Fruit fly (Drosophila melanogaster) whole organism, adult: ENCODE results near the gene CG9391.

ENCODE experiments used
- CG11617 ChIP-seq: fragments of 200-800 bp; sonication (Bioruptor generic); optimal IDR thresholded peaks from 2 replicates; lab custom pipeline; 2017; ENCODE audit warnings: mild to moderate bottlenecking, missing biosample characterization, missing genetic modification reagents, missing genetic modification characterization
- CG12768 ChIP-seq: fragments of 200-800 bp; sonication (Bioruptor generic); optimal IDR thresholded peaks from 2 replicates; lab custom pipeline; 2017; ENCODE audit warnings: missing biosample characterization, missing genetic modification characterization, mild to moderate bottlenecking, moderate library complexity, missing genetic modification reagents
- CG14711 ChIP-seq: fragments of 200-800 bp; sonication (Bioruptor generic); optimal IDR thresholded peaks from 2 replicates; lab custom pipeline; 2018; ENCODE audit warnings: missing biosample characterization, mild to moderate bottlenecking, missing genetic modification characterization, moderate library complexity
- CG1620 ChIP-seq: fragments of 200-800 bp; sonication (Bioruptor generic); optimal IDR thresholded peaks from 2 replicates; lab custom pipeline; 2016; ENCODE audit warnings: missing biosample characterization, missing genetic modification characterization
- CG33017 ChIP-seq: fragments of 200-800 bp; sonication (Bioruptor generic); optimal IDR thresholded peaks from 2 replicates; lab custom pipeline; 2018; ENCODE audit warnings: missing biosample characterization, mild to moderate bottlenecking, missing genetic modification characterization, moderate library complexity
- CG5204 ChIP-seq: fragments of 200-800 bp; sonication (Bioruptor generic); optimal IDR thresholded peaks from 2 replicates; lab custom pipeline; 2016; ENCODE audit warnings: missing biosample characterization, missing genetic modification characterization
- CG7045 ChIP-seq: fragments of 200-800 bp; sonication (Bioruptor generic); optimal IDR thresholded peaks from 2 replicates; lab custom pipeline; 2017; ENCODE audit warnings: missing biosample characterization, mild to moderate bottlenecking, missing genetic modification characterization
- CG7101 ChIP-seq: fragments of 200-800 bp; sonication (Bioruptor generic); optimal IDR thresholded peaks from 2 replicates; lab custom pipeline; 2018; ENCODE audit warnings: missing biosample characterization, mild to moderate bottlenecking, missing genetic modification characterization, moderate library complexity
- Clk ChIP-seq: fragments of 200-800 bp; sonication (Bioruptor generic); optimal IDR thresholded peaks from 2 replicates; lab custom pipeline; 2017; ENCODE audit warnings: missing biosample characterization, missing genetic modification characterization
- Crg-1 ChIP-seq: fragments of 200-800 bp; sonication (Bioruptor generic); optimal IDR thresholded peaks from 2 replicates; lab custom pipeline; 2016; ENCODE audit warnings: missing biosample characterization, missing genetic modification characterization
- Hr96 ChIP-seq: fragments of 200-800 bp; sonication (Bioruptor generic); optimal IDR thresholded peaks from 2 replicates; lab custom pipeline; 2016; ENCODE audit warnings: missing biosample characterization, missing genetic modification characterization
- Mnt ChIP-seq: fragments of 200-800 bp; sonication (Bioruptor generic); optimal IDR thresholded peaks from 2 replicates; lab custom pipeline; 2016; ENCODE audit warnings: missing biosample characterization, mild to moderate bottlenecking, missing genetic modification characterization
- bab1 ChIP-seq: fragments of 200-800 bp; sonication (Bioruptor generic); optimal IDR thresholded peaks from 3 replicates; lab custom pipeline; 2019; ENCODE audit warnings: missing biosample characterization, mild to moderate bottlenecking, missing genetic modification characterization, moderate library complexity
- cic ChIP-seq: fragments of 200-800 bp; sonication (Bioruptor generic); optimal IDR thresholded peaks from 2 replicates; lab custom pipeline; 2017; ENCODE audit warnings: missing biosample characterization, mild to moderate bottlenecking, missing genetic modification characterization, moderate library complexity
- cnc ChIP-seq, 2 experiments: fragments of >200 bp; optimal IDR thresholded peaks; 2 replicates each; lab custom pipeline; 2017
- kay ChIP-seq: fragments of 200-800 bp; sonication (Bioruptor generic); peaks from one replicate; lab custom pipeline; 2016; ENCODE audit warnings: missing biosample characterization, missing genetic modification characterization, borderline replicate concordance
- ovo ChIP-seq: fragments of 200-800 bp; sonication (Bioruptor generic); optimal IDR thresholded peaks from 2 replicates; lab custom pipeline; 2016; ENCODE audit warnings: missing biosample characterization, missing genetic modification characterization
- pad ChIP-seq: fragments of 200-800 bp; sonication (Bioruptor generic); optimal IDR thresholded peaks from 3 replicates; lab custom pipeline; 2017; ENCODE audit warnings: missing biosample characterization, missing genetic modification characterization, mild to moderate bottlenecking, moderate library complexity, missing genetic modification reagents
- tj ChIP-seq: fragments of 200-800 bp; sonication (Bioruptor generic); optimal IDR thresholded peaks from 3 replicates; lab custom pipeline; 2017; ENCODE audit warnings: missing biosample characterization, mild to moderate bottlenecking, missing genetic modification characterization, moderate library complexity
- toe ChIP-seq: fragments of 200-800 bp; sonication (Bioruptor generic); optimal IDR thresholded peaks from 2 replicates; lab custom pipeline; 2016; ENCODE audit warnings: missing biosample characterization, missing genetic modification characterization

Gene CG9391

DNA sequence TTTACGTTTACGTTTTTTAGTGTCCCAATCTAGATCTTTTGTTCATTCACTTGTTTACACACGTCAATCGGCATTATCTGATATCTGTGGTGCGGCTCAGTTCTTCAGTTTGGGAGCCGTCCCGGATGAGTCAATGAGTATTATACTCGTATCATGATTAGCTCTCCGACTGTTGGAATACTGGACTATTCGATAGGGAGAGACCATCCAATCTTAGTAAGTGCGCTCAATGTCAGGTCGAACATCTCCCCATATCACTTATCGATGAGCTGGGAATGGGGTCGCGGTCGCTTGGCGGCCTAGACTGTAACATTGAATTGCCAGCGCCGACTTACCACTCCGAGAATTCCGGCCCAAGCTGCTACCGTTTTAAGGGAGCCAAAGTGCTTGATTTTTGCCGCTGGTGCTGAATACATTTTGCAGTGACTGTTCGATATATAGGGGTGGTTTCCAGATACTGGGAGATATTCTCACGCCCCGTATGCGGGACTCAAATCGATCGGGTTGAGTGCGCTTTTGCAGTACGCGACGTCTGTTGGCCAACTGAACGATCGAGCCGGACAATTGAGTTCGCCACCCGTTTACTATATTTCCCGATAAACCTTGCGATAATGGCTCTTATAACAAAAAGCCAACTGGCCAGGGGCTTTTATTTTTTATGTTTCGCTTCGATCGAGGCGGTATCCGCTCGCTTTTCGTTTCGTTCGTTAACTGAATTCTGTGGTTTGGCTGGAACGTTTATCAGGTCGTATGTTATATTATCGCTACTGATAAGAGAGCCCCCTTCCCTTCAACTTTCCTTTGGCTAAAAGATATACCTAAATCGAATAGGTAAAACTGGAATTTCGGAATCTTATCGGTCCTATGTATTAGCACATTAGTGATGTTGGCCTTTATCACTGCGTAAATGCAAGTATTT, 16.8 kb upstream of the CG9391 start:
- TF ChIP-seq Clk (GFP tag; lab: Kevin White, UChicago) (no peak), CG7101 (tag; lab: Kevin White, UChicago) (no peak), cic (GFP tag; lab: Kevin White, UChicago) (peak; percentile 27)

DNA sequence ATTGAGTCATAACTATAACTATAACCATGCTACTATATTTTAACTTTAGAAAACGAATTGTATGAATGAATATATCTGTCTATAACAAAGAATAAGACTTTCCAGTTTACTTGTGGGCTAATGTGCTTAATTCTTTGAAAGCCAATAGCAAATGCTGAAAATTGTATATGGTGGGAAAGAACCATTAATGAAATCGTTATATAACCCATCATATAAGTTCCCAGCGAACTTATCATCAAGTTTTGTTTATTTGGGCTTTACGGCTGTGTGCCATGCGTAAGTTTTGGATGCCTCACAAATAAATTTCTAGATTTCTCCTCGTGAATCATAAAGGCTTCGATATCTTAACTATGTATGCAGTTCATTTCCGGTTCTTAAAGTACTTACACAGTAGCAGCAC, 15.7 kb upstream of the CG9391 start:
- TF ChIP-seq CG11617 (GFP tag; lab: Kevin White, UChicago) (no peak), CG14711 (tag; lab: Kevin White, UChicago) (no peak), Hr96 (no peak)

DNA sequence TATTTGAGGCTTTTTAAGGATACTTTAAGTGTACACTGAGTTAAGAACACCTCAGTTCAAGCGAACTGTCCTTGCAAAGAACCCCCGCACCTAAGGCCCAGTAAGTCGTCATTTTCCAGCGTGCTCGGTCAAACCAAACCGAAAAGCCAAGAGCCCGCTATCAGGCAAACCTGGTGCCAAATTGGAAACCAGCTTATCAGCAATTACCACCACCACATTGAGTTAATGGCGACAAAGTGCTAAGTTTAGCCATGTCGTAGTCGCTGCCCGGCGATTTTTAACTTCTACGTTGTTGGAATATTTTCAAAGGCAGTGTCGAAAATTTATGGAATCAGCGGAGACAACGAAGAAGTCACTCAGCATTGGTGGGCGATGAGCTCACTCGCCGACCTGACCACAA, 14.6 kb upstream of the CG9391 start:
- TF ChIP-seq ovo (GFP tag; lab: Kevin White, UChicago), result no peak
- TF ChIP-seq toe, result no peak
- no peak for TF ChIP-seq CG5204
- TF ChIP-seq Clk (GFP tag; lab: Kevin White, UChicago), result no peak
- TF ChIP-seq Crg-1, result no peak
- no peak for TF ChIP-seq Mnt
- no peak for TF ChIP-seq bab1 (GFP tag; lab: Kevin White, UChicago)
- no peak for TF ChIP-seq cic (GFP tag; lab: Kevin White, UChicago)
- no peak for TF ChIP-seq CG33017
- no peak for TF ChIP-seq cnc (optimal IDR thresholded peaks at IDR 0.05; lab: Kevin White, UChicago)
- TF ChIP-seq CG14711 (tag; lab: Kevin White, UChicago), result no peak

DNA sequence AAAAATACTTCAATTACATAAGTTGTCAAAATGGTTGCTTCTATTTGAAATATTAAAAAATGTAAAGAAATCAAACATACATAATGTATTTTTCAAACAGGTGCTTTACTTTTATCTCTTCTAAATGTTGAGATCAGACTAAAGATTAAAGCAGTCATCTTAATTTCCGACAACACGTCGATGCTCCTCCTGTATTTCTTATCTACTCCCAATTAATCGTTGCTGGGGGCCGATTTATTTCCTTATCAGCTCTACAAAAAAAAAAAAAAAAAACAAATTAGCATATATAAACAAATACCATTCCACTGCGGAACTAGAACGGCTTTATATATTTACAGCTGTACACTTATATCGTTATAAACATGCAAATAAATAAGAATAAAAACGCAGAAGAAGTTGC, 13.6 kb upstream of the CG9391 start:
- TF ChIP-seq kay (GFP tag; lab: Kevin White, UChicago) (no peak), toe (no peak), bab1 (GFP tag; lab: Kevin White, UChicago) (no peak), Hr96 (no peak), CG5204 (no peak)

DNA sequence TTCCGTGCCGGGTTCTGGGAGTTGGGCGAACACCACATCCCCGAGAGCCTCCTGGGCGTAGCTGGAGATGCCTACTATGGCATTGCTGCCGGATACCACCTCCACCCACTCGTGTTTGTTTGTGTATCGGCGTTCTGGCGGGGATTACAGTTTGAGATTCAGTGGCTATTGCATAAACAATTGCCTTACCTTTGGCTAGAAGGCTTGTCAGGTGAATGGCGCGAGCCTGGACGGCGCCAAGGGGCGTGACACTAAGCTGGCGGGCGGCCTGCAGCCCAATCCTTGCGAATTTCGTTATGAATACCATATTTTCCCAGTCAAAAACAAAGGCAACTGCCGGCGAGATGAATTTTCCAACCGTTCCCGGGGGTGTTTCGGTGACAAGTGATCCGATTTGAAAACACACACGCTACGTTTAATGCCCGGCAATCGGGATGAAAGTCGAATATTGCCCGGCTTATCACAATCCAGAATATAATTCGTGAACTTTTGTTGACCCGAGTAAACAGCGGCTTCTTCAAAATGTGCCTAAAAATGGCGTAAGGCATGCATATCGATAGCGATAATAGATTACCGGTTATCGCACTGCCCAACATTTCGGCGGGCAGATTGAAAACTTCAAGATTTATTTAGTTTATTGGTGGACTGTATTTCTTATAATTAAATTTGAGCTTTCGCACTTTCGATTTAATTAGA, 13.0 kb upstream of the CG9391 start, which contains the start of gene ppl:
TSS of gene ppl (minus strand) at position 511 of the 696 bp plus-strand sequence.
- TF ChIP-seq CG14711 (tag; lab: Kevin White, UChicago) (no peak), CG5204 (no peak), CG12768 (GFP tag; lab: Kevin White, UChicago) (no peak), Clk (GFP tag; lab: Kevin White, UChicago) (no peak), tj (GFP tag; lab: Kevin White, UChicago) (no peak), Hr96 (no peak), cnc (optimal IDR thresholded peaks at IDR 0.05; lab: Kevin White, UChicago) (no peak), cic (GFP tag; lab: Kevin White, UChicago) (peak; percentile 53), Crg-1 (no peak), pad (no peak), CG1620 (GFP tag; lab: Kevin White, UChicago) (no peak), bab1 (GFP tag; lab: Kevin White, UChicago) (no peak), CG7045 (GFP tag; lab: Kevin White, UChicago) (no peak), CG7101 (tag; lab: Kevin White, UChicago) (peak; percentile 29), toe (no peak), CG33017 (no peak), ovo (GFP tag; lab: Kevin White, UChicago) (no peak), CG11617 (GFP tag; lab: Kevin White, UChicago) (no peak), Mnt (peak; percentile 37), kay (GFP tag; lab: Kevin White, UChicago) (no peak)

DNA sequence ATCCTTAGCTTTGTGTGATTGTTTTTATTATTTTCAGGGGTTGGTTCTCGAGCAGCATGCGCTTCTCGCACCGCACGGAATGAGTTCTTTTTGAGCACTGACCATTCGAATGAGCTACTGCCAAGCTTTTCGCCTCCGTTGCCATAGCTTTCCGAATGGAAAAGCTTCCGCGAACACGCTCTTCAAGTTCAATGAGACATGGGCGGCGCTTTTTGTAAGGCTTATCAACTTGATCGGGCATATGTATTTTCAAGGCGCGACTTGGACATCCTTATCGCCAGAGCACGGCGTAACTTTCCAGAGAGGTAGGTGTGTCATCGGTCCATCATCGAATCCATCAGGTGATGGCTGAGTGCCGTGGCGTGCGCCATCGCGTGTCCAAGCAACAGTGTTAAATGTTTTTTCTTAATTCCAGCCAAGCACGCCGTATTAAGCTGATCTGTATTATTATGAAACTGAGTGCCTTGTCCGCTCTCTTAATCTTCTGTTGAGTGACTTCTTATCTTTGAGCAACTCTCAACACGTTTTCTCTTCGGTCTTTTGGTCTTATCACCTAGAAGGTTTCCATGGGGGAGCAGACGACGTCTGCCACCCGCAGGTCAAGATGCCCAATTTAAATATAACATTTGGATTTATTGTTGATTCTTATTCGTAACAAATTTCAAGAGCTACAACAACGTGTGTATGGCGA, 11.9 kb upstream of the CG9391 start, which contains the start of gene AcCoAS:
TSS of gene AcCoAS (minus strand) at position 368 of the 691 bp plus-strand sequence.
- TF ChIP-seq Mnt (peak; percentile 66), CG11617 (GFP tag; lab: Kevin White, UChicago) (peak; percentile 58), CG14711 (tag; lab: Kevin White, UChicago) (peak; percentile 51), kay (GFP tag; lab: Kevin White, UChicago) (peak; percentile 96), CG7045 (GFP tag; lab: Kevin White, UChicago) (peak; percentile 64), CG1620 (GFP tag; lab: Kevin White, UChicago) (peak; percentile 18), Clk (GFP tag; lab: Kevin White, UChicago) (no peak), bab1 (GFP tag; lab: Kevin White, UChicago) (peak; percentile 66), CG12768 (GFP tag; lab: Kevin White, UChicago) (peak; percentile 81), Crg-1 (peak; percentile 74), ovo (GFP tag; lab: Kevin White, UChicago) (no peak), cic (GFP tag; lab: Kevin White, UChicago) (peak; percentile 87), CG33017 (peak; percentile 84), tj (GFP tag; lab: Kevin White, UChicago) (peak; percentile 8), toe (no peak), cnc (optimal IDR thresholded peaks at IDR 0.05; lab: Kevin White, UChicago) (no peak), CG7101 (tag; lab: Kevin White, UChicago) (peak; percentile 72), Hr96 (peak; percentile 45), pad (peak; percentile 51), CG5204 (no peak)
